Fruit fly (Drosophila melanogaster): ENCODE measurements around the gene CG14778.
A peak's percentile ranks its signal among the peaks of the same experiment; 100 is the strongest.

dm6 chrX:1464033-1464432 is 3.3 kb upstream of the CG14778 start, which contains the start of gene Ns3:
- TF ChIP-seq CTCF (optimal IDR thresholded peaks at IDR 0.05) (peak; percentile 3 to 7), CG8478 (optimal IDR thresholded peaks at IDR 0.05) (no peak)

Data from S2 (cell line).